Worm (Caenorhabditis elegans): Measurements from ENCODE around the gene F13H10.3.

Gene F13H10.3

ce11 chrIV:11029412-11029811, 13.7 kb upstream of the F13H10.3 start, which contains the start of gene hrg-5:
TSS of gene hrg-5 (minus strand) at chrIV:11029428.
- no peak for TF ChIP-seq unc-62 (GFP tag; optimal IDR thresholded peaks at IDR 0.05)

DNA sequence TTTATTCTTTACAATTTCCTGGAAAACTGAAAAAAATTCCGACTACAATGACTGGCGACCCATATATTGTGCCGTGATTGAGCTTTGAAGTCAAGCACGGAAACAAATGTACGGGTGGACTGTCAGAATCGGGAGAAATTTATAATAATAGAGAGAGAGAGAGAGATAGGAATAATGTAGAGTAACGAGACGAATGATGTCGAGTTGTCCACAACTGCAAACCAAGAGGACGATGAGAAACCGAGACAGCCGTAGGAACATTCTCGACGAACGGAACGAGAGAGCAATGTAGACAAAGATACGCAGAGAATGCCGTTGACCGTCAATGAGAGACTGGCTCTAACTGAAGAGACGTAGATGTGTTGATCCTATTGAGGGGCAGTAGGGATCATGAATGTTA, 11.8 kb upstream of the F13H10.3 start:
- no peak for TF ChIP-seq unc-62 (GFP tag; optimal IDR thresholded peaks at IDR 0.05)

ce11 chrIV:11026648-11027047, 10.9 kb upstream of the F13H10.3 start:
- TF ChIP-seq unc-62 (GFP tag; optimal IDR thresholded peaks at IDR 0.05), result no peak

DNA sequence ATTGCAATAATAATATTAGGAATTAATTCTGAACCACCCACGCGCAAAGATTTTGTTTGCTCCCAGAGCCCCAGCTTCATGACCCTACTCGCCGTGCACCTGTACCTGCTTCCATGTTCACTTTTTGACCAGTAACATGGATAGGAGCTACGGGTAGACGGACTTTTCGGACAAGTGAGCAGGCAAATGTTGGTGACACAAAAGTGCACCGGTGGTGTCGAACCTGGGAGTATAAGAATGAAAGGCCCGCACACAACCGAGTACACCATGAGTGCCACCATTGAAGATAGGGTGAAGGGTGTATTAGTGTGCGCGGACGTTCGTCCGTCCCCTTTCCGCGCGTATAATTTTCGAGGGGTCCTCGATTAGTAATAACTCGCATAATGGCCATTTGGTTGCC, 10.2 kb upstream of the F13H10.3 start:
- TF ChIP-seq unc-62 (GFP tag; optimal IDR thresholded peaks at IDR 0.05), result no peak

DNA sequence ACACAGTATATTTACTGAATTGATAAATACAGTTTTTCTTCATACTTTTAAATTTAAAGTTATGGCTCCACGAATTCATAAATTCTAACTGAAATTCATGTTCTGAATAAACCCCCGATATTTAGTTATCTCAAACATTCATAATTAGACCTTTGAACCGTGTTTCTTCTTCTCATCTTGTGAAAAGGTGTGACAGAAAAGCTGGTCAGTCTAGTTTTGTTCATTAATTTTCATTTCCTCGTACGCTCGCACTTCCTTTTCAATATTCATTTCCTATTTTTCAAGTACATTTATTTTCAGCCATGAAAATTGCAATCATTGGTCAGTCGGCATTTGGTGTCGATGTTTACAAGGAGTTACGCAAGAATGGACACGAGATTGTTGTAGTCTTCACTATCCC, 6.5 kb upstream of the F13H10.3 start, which contains the start of gene alh-3:
Gene alh-3, plus strand, starts transcription at position 301 of the 400 bp plus-strand sequence.
- no peak for TF ChIP-seq unc-62 (GFP tag; optimal IDR thresholded peaks at IDR 0.05)

ce11 chrIV:11021512-11022268, 5.9 kb upstream of the F13H10.3 start, which contains the start of gene mogs-1:
TSS of gene mogs-1 (minus strand) at chrIV:11021928.
- TF ChIP-seq unc-62 (GFP tag; optimal IDR thresholded peaks at IDR 0.05), result no peak

- no peak for TF ChIP-seq unc-62 (GFP tag; optimal IDR thresholded peaks at IDR 0.05)
Measured at ce11 chrIV:11019962-11020550, 4.3 kb upstream of the F13H10.3 start, which contains the start of gene F13H10.8. TSS of gene F13H10.8 (plus strand) at chrIV:11020517.

ce11 chrIV:11011920-11012319, 3.8 kb downstream of the F13H10.3 start, which contains the start of gene ndx-9:
TSS of gene ndx-9 (minus strand) at chrIV:11012020.
- no peak for TF ChIP-seq unc-62 (GFP tag; optimal IDR thresholded peaks at IDR 0.05)

DNA sequence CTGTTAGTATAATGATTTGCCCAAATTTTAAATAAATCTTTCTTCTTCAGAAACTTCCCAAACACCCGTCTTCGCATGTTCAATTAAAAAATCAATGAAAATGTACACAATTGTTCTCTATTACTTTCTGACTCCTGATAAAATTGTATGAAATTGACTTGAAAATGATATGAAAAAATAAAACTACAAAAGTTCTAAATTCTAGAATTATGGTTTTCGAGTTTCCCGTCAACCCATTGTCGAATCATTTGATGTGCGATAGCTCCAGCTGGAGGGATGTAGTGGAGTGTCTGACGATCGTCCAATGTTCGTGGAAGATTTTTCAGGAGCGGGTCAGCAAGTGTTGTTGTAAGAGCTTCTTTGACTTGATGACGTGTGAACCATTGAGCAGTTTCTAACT, 5.8 kb downstream of the F13H10.3 start:
- no peak for TF ChIP-seq unc-62 (GFP tag; optimal IDR thresholded peaks at IDR 0.05)

- TF ChIP-seq unc-62 (GFP tag; optimal IDR thresholded peaks at IDR 0.05), result no peak
Measured at ce11 chrIV:11008996-11009395, 6.8 kb downstream of the F13H10.3 start, which contains the start of gene F13H10.6. TSS of gene F13H10.6 (plus strand) at chrIV:11009296.

- no peak for TF ChIP-seq unc-62 (GFP tag; optimal IDR thresholded peaks at IDR 0.05)
Measured at ce11 chrIV:11008255-11008654, 7.5 kb downstream of the F13H10.3 start.

- TF ChIP-seq unc-62 (GFP tag; optimal IDR thresholded peaks at IDR 0.05), result no peak
Measured at ce11 chrIV:11006868-11007267, 8.9 kb downstream of the F13H10.3 start.

ce11 chrIV:11006383-11006782, 9.4 kb downstream of the F13H10.3 start:
- TF ChIP-seq unc-62 (GFP tag; optimal IDR thresholded peaks at IDR 0.05), result no peak

DNA sequence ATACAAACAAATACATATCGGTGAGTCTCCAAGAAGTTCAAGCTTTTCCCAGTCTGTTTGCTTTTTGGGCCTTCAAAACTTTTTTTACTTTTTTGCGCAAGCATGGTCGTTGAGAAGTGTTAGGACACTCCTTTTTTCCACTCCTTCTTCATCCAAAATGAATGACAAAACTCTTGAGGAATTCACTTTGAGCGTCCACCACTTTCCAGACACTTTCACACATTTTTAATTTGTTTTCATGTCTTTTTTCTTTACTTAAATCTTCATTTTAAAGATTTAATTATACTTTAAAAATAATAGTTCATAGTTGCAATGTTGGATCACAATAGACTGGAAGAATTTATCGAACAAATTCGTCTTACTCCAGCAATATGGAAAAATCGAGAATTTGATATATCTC, 11.5 kb downstream of the F13H10.3 start, which contains the start of gene F13H10.1:
Gene F13H10.1, plus strand, starts transcription at position 301 of the 400 bp plus-strand sequence.
- TF ChIP-seq unc-62 (GFP tag; optimal IDR thresholded peaks at IDR 0.05), result no peak

ce11 chrIV:11001614-11002013, 14.1 kb downstream of the F13H10.3 start, which contains the start of gene F13H10.9:
TSS of gene F13H10.9 (plus strand) at chrIV:11001914.
- no peak for TF ChIP-seq unc-62 (GFP tag; optimal IDR thresholded peaks at IDR 0.05)

- TF ChIP-seq unc-62 (GFP tag; optimal IDR thresholded peaks at IDR 0.05), result no peak
Measured at ce11 chrIV:10990699-10991098, 25.1 kb downstream of the F13H10.3 start, which contains the start of gene F13H10.5. TSS of gene F13H10.5 (plus strand) at chrIV:10990999.
